Worm (Caenorhabditis elegans) whole organism, L3 larva: ENCODE data around the gene F46B6.4.

ENCODE experiments used
- ZK546.5 ChIP-seq: sonication (generic microtip); optimal IDR thresholded peaks from 2 replicates; lab custom pipeline; 2017; ENCODE audit warnings: missing biosample characterization, missing genetic modification characterization
- aly-2 ChIP-seq: fragments of 150-350 bp; optimal IDR thresholded peaks from 2 replicates; lab custom pipeline; 2014; ENCODE audit warnings: missing biosample characterization, missing genetic modification characterization
- ceh-16 ChIP-seq: sonication (generic microtip); optimal IDR thresholded peaks from 2 replicates; lab custom pipeline; 2017; ENCODE audit warnings: missing biosample characterization, missing genetic modification characterization
- egl-27 ChIP-seq: sonication (generic microtip); optimal IDR thresholded peaks from 4 replicates; lab custom pipeline; 2017; ENCODE audit warnings: missing biosample characterization, missing genetic modification reagents, missing genetic modification characterization
- elt-3 ChIP-seq, 3 experiments: fragments of 150-350 bp in 1 of 3; sonication (generic microtip) in 2 of 3; optimal IDR thresholded peaks; 2 replicates in 2 of 3; 4 replicates in 1 of 3; lab custom pipeline; 2014 to 2017; ENCODE audit warnings: missing biosample characterization in 3 of 3, missing genetic modification characterization in 3 of 3
- hmg-11 ChIP-seq: sonication (generic microtip); optimal IDR thresholded peaks from 2 replicates; lab custom pipeline; 2016; ENCODE audit warnings: missing genetic modification characterization, missing compliant biosample characterization
- mml-1 ChIP-seq: fragments of 150-350 bp; sonication (generic microtip); optimal IDR thresholded peaks from 3 replicates; lab custom pipeline; 2014; ENCODE audit warnings: missing biosample characterization, missing genetic modification characterization
- nfya-1 ChIP-seq: sonication (generic microtip); optimal IDR thresholded peaks from 2 replicates; lab custom pipeline; 2017; ENCODE audit warnings: missing genetic modification characterization, mild to moderate bottlenecking, missing compliant biosample characterization, antibody characterized with exemption, moderate library complexity; ENCODE audit not compliant: insufficient read depth
- nhr-12 ChIP-seq: fragments of 150-350 bp; optimal IDR thresholded peaks from 2 replicates; lab custom pipeline; 2014; ENCODE audit warnings: missing biosample characterization, missing genetic modification characterization
- nhr-28 ChIP-seq: fragments of 150-350 bp; optimal IDR thresholded peaks from 2 replicates; lab custom pipeline; 2014; ENCODE audit warnings: missing biosample characterization, missing genetic modification characterization
- nhr-77 ChIP-seq: fragments of 150-350 bp; optimal IDR thresholded peaks from 2 replicates; lab custom pipeline; 2014; ENCODE audit warnings: missing biosample characterization, missing genetic modification characterization
- pha-4 ChIP-seq: fragments of 150-350 bp; optimal IDR thresholded peaks from 2 replicates; lab custom pipeline; 2014; ENCODE audit warnings: missing biosample characterization, missing genetic modification reagents, missing genetic modification characterization
- ztf-4 ChIP-seq: fragments of 150-350 bp; optimal IDR thresholded peaks from 2 replicates; lab custom pipeline; 2014; ENCODE audit warnings: missing biosample characterization, missing genetic modification characterization

ce11 chrV:9796562-9796961 is 17.2 kb upstream of the F46B6.4 start, which contains the start of gene F46B6.9:
- TF ChIP-seq egl-27 (tag; lab: Kevin White, UChicago) (no peak), nhr-77 (tag; lab: Kevin White, UChicago) (no peak), ceh-16 (no peak), nhr-12 (tag; lab: Kevin White, UChicago) (no peak), hmg-11 (tag; lab: Kevin White, UChicago) (no peak), aly-2 (tag; lab: Kevin White, UChicago) (no peak), ZK546.5 (tag; lab: Kevin White, UChicago) (no peak), elt-3 (tag; optimal IDR thresholded peaks at IDR 0.05; lab: Kevin White, UChicago) (no peak), ztf-4 (tag; lab: Kevin White, UChicago) (no peak), nfya-1 (tag; lab: Kevin White, UChicago) (no peak), mml-1 (tag; lab: Kevin White, UChicago) (no peak), nhr-28 (tag; lab: Kevin White, UChicago) (no peak), pha-4 (tag; lab: Kevin White, UChicago) (no peak)
